Worm (Caenorhabditis elegans) whole organism, L1 larva: ENCODE results near the gene F52H2.15.

Source experiments
- C04F5.9 ChIP-seq: sonication (generic microtip); optimal IDR thresholded peaks from 2 replicates; lab custom pipeline; 2016; ENCODE audit warnings: missing genetic modification characterization, missing compliant biosample characterization
- C16A3.4 ChIP-seq: fragments of 150-350 bp; optimal IDR thresholded peaks from 2 replicates; lab custom pipeline; 2014; ENCODE audit warnings: missing biosample characterization, missing genetic modification characterization
- Y116A8C.19 ChIP-seq: sonication (generic microtip); optimal IDR thresholded peaks from 2 replicates; lab custom pipeline; 2016; ENCODE audit warnings: missing compliant biosample characterization, missing genetic modification characterization, borderline replicate concordance
- alr-1 ChIP-seq: fragments of 200-800 bp; sonication (Bioruptor generic); optimal IDR thresholded peaks from 2 replicates; lab custom pipeline; 2018; ENCODE audit warnings: borderline replicate concordance, mild to moderate bottlenecking, missing genetic modification characterization, missing compliant biosample characterization
- ama-1 ChIP-seq: fragments of 150-350 bp; optimal IDR thresholded peaks from 2 replicates; lab custom pipeline; 2014
- blmp-1 ChIP-seq: fragments of 150-350 bp; optimal IDR thresholded peaks from 2 replicates; lab custom pipeline; 2014; ENCODE audit warnings: missing biosample characterization, missing genetic modification characterization
- ceh-63 ChIP-seq: fragments of 200-800 bp; sonication (Bioruptor generic); optimal IDR thresholded peaks from 2 replicates; lab custom pipeline; 2018; ENCODE audit warnings: mild to moderate bottlenecking, missing genetic modification characterization, missing compliant biosample characterization
- ceh-8 ChIP-seq: fragments of 200-800 bp; sonication (Bioruptor generic); optimal IDR thresholded peaks from 2 replicates; lab custom pipeline; 2018; ENCODE audit warnings: mild to moderate bottlenecking, missing genetic modification characterization, moderate library complexity, missing compliant biosample characterization
- ceh-90 ChIP-seq: sonication (generic microtip); optimal IDR thresholded peaks from 2 replicates; lab custom pipeline; 2016; ENCODE audit warnings: missing genetic modification characterization, missing compliant biosample characterization
- dpl-1 ChIP-seq, 3 experiments: fragments of 150-350 bp in 2 of 3; sonication (generic microtip) in 1 of 3; optimal IDR thresholded peaks; 2 replicates each; lab custom pipeline; 2014 to 2017; ENCODE audit warnings: missing biosample characterization in 3 of 3, missing genetic modification characterization in 3 of 3, missing genetic modification reagents in 3 of 3
- dsc-1 ChIP-seq: sonication (generic microtip); optimal IDR thresholded peaks from 2 replicates; lab custom pipeline; 2016; ENCODE audit warnings: mild to moderate bottlenecking, missing genetic modification characterization, missing compliant biosample characterization
- egl-13 ChIP-seq: sonication (generic microtip); optimal IDR thresholded peaks from 2 replicates; lab custom pipeline; 2016; ENCODE audit warnings: missing genotype, missing genetic modification reagents, missing genetic modification characterization, missing compliant biosample characterization
- elt-2 ChIP-seq: sonication (generic microtip); optimal IDR thresholded peaks from 2 replicates; lab custom pipeline; 2016; ENCODE audit warnings: missing genetic modification characterization, mild to moderate bottlenecking, inconsistent platforms, missing compliant biosample characterization, missing genetic modification reagents
- elt-3 ChIP-seq, 6 experiments: fragments of 150-350 bp in 1 of 6; sonication (generic microtip); optimal IDR thresholded peaks; 2 replicates each; lab custom pipeline; 2017 to 2018; ENCODE audit warnings: missing biosample characterization in 6 of 6, missing genetic modification characterization in 6 of 6, inconsistent platforms in 1 of 6
- ets-5 ChIP-seq: fragments of 200-800 bp; sonication (Bioruptor generic); IDR thresholded peaks from 2 replicates; pipeline ENCODE4 v1.3.6; 2022; ENCODE audit warnings: missing genetic modification characterization, missing compliant biosample characterization
- fkh-4 ChIP-seq: sonication (generic microtip); optimal IDR thresholded peaks from 2 replicates; lab custom pipeline; 2016; ENCODE audit warnings: missing compliant biosample characterization, missing genetic modification characterization, borderline replicate concordance
- fkh-8 ChIP-seq: sonication (generic microtip); optimal IDR thresholded peaks from 2 replicates; lab custom pipeline; 2016; ENCODE audit warnings: mild to moderate bottlenecking, missing genetic modification characterization, missing compliant biosample characterization
- fos-1 ChIP-seq: fragments of 150-350 bp; optimal IDR thresholded peaks from 2 replicates; lab custom pipeline; 2014; ENCODE audit warnings: missing biosample characterization, missing genetic modification characterization
- grh-1 ChIP-seq: fragments of 200-800 bp; sonication (Bioruptor generic); IDR thresholded peaks from 2 replicates; pipeline ENCODE4 v1.3.6; 2022; ENCODE audit warnings: missing genetic modification reagents, missing genetic modification characterization, missing compliant biosample characterization
- hlh-17 ChIP-seq: fragments of 200-800 bp; sonication (Bioruptor generic); optimal IDR thresholded peaks from 2 replicates; lab custom pipeline; 2018; ENCODE audit warnings: missing genetic modification characterization, mild to moderate bottlenecking, missing compliant biosample characterization, moderate library complexity, borderline replicate concordance
- hpl-2 ChIP-seq: fragments of 150-350 bp; optimal IDR thresholded peaks from 2 replicates; lab custom pipeline; 2014; ENCODE audit warnings: missing biosample characterization, missing genetic modification reagents, missing genetic modification characterization
- irx-1 ChIP-seq: sonication (generic microtip); optimal IDR thresholded peaks from 2 replicates; lab custom pipeline; 2016; ENCODE audit warnings: missing genetic modification characterization, missing compliant biosample characterization
- isw-1 ChIP-seq: fragments of 200-800 bp; sonication (Bioruptor generic); IDR thresholded peaks from 2 replicates; pipeline ENCODE4 v1.3.6; 2022; ENCODE audit warnings: missing genetic modification characterization, missing compliant biosample characterization
- jun-1 ChIP-seq: fragments of 150-350 bp; optimal IDR thresholded peaks from 2 replicates; lab custom pipeline; 2014; ENCODE audit warnings: missing biosample characterization, missing genetic modification reagents, missing genetic modification characterization
- lin-13 ChIP-seq: fragments of 150-350 bp; optimal IDR thresholded peaks from 2 replicates; lab custom pipeline; 2014; ENCODE audit warnings: missing biosample characterization, missing genetic modification reagents, missing genetic modification characterization
- lin-15B ChIP-seq: fragments of 150-350 bp; sonication (generic microtip); optimal IDR thresholded peaks from 3 replicates; lab custom pipeline; 2014; ENCODE audit warnings: missing biosample characterization, missing genetic modification characterization
- mab-9 ChIP-seq: fragments of 200-800 bp; sonication (Bioruptor generic); IDR thresholded peaks from 2 replicates; pipeline ENCODE4 v1.3.6; 2022; ENCODE audit warnings: missing genetic modification reagents, missing genetic modification characterization, missing compliant biosample characterization
- mdl-1 ChIP-seq, 2 experiments: fragments of 150-350 bp; optimal IDR thresholded peaks; 2 replicates each; lab custom pipeline; 2014 to 2017; ENCODE audit warnings: missing biosample characterization in 2 of 2, missing genetic modification characterization in 2 of 2, inconsistent platforms in 1 of 2
- mef-2 ChIP-seq: fragments of 150-350 bp; optimal IDR thresholded peaks from 2 replicates; lab custom pipeline; 2014; ENCODE audit warnings: missing biosample characterization, missing genetic modification characterization
- mep-1 ChIP-seq: fragments of 150-350 bp; optimal IDR thresholded peaks from 2 replicates; lab custom pipeline; 2014; ENCODE audit warnings: missing biosample characterization, missing genetic modification characterization
- nhr-11 ChIP-seq: fragments of 150-350 bp; optimal IDR thresholded peaks from 2 replicates; lab custom pipeline; 2014; ENCODE audit warnings: missing biosample characterization, missing genetic modification characterization
- nhr-20 ChIP-seq: sonication (generic microtip); optimal IDR thresholded peaks from 2 replicates; lab custom pipeline; 2016; ENCODE audit warnings: mild to moderate bottlenecking, missing genetic modification characterization, missing compliant biosample characterization
- nhr-237 ChIP-seq: fragments of 150-350 bp; optimal IDR thresholded peaks from 2 replicates; lab custom pipeline; 2014; ENCODE audit warnings: missing biosample characterization, missing genetic modification characterization
- nhr-28 ChIP-seq: fragments of 150-350 bp; optimal IDR thresholded peaks from 2 replicates; lab custom pipeline; 2014; ENCODE audit warnings: missing biosample characterization, missing genetic modification characterization
- nhr-71 ChIP-seq: sonication (generic microtip); optimal IDR thresholded peaks from 2 replicates; lab custom pipeline; 2016; ENCODE audit warnings: mild to moderate bottlenecking, missing genetic modification characterization, moderate library complexity, missing compliant biosample characterization
- nhr-76 ChIP-seq: sonication (generic microtip); optimal IDR thresholded peaks from 2 replicates; lab custom pipeline; 2017; ENCODE audit warnings: missing biosample characterization, missing genetic modification characterization
- nhr-85 ChIP-seq: sonication (generic microtip); peaks from one replicate; lab custom pipeline; 2016; ENCODE audit warnings: missing genetic modification characterization, inconsistent platforms, missing compliant biosample characterization
- nhr-90 ChIP-seq: sonication (generic microtip); optimal IDR thresholded peaks from 2 replicates; lab custom pipeline; 2016; ENCODE audit warnings: mild to moderate bottlenecking, missing genetic modification characterization, missing compliant biosample characterization; ENCODE audit not compliant: poor library complexity
- pqm-1 ChIP-seq: sonication (generic microtip); optimal IDR thresholded peaks from 3 replicates; lab custom pipeline; 2017; ENCODE audit warnings: missing biosample characterization, missing genetic modification characterization
- rnt-1 ChIP-seq: sonication (generic microtip); optimal IDR thresholded peaks from 2 replicates; lab custom pipeline; 2016; ENCODE audit warnings: mild to moderate bottlenecking, missing genetic modification characterization, moderate library complexity, missing compliant biosample characterization
- skn-1 ChIP-seq: fragments of 150-350 bp; optimal IDR thresholded peaks from 2 replicates; lab custom pipeline; 2014; ENCODE audit warnings: missing biosample characterization, missing genetic modification characterization
- sox-4 ChIP-seq: sonication (generic microtip); optimal IDR thresholded peaks from 2 replicates; lab custom pipeline; 2016; ENCODE audit warnings: missing genetic modification characterization, missing compliant biosample characterization
- sptf-1 ChIP-seq: fragments of 150-350 bp; optimal IDR thresholded peaks from 2 replicates; lab custom pipeline; 2014; ENCODE audit warnings: missing biosample characterization, missing genetic modification characterization
- sup-37 ChIP-seq: fragments of 200-800 bp; sonication (Bioruptor generic); optimal IDR thresholded peaks from 2 replicates; lab custom pipeline; 2018; ENCODE audit warnings: mild to moderate bottlenecking, missing genetic modification characterization, missing compliant biosample characterization
- swsn-7 ChIP-seq: sonication (generic microtip); optimal IDR thresholded peaks from 2 replicates; lab custom pipeline; 2016; ENCODE audit warnings: missing genetic modification characterization, missing compliant biosample characterization
- tlp-1 ChIP-seq: fragments of 150-350 bp; optimal IDR thresholded peaks from 2 replicates; lab custom pipeline; 2014; ENCODE audit warnings: missing biosample characterization, missing genetic modification characterization
- unc-130 ChIP-seq: fragments of 150-350 bp; optimal IDR thresholded peaks from 2 replicates; lab custom pipeline; 2017; ENCODE audit warnings: missing biosample characterization, missing genetic modification characterization, inconsistent platforms
- unc-62 ChIP-seq: fragments of 150-350 bp; optimal IDR thresholded peaks from 2 replicates; lab custom pipeline; 2014; ENCODE audit warnings: missing biosample characterization, missing genetic modification reagents, missing genetic modification characterization
- unc-98 ChIP-seq: fragments of 200-800 bp; sonication (Bioruptor generic); IDR thresholded peaks from 2 replicates; pipeline ENCODE4 v1.3.6; 2022; ENCODE audit warnings: missing genetic modification characterization, missing compliant biosample characterization
- vab-15 ChIP-seq: sonication (generic microtip); optimal IDR thresholded peaks from 2 replicates; lab custom pipeline; 2017; ENCODE audit warnings: missing genotype, mild to moderate bottlenecking, missing genetic modification characterization, missing compliant biosample characterization
- zip-4 ChIP-seq: fragments of 200-800 bp; sonication (Bioruptor generic); optimal IDR thresholded peaks from 2 replicates; lab custom pipeline; 2018; ENCODE audit warnings: mild to moderate bottlenecking, missing genetic modification characterization, moderate library complexity, missing compliant biosample characterization
- ztf-4 ChIP-seq: fragments of 150-350 bp; optimal IDR thresholded peaks from 2 replicates; lab custom pipeline; 2014; ENCODE audit warnings: missing biosample characterization, missing genetic modification characterization

F52H2.15 gene

ce11 chrX:2581828-2582589, 16.9 kb downstream of the F52H2.15 start:
- peak; percentile 32 for TF ChIP-seq nhr-90 (tag; lab: Kevin White, UChicago)
- no peak for TF ChIP-seq isw-1
- TF ChIP-seq unc-98 (GFP tag; lab: Robert Waterston, UW), result no peak
- no peak for TF ChIP-seq fos-1 (tag; lab: Kevin White, UChicago)
- TF ChIP-seq ceh-63, result no peak
- no peak for TF ChIP-seq grh-1 (GFP tag; lab: Robert Waterston, UW)
- no peak for TF ChIP-seq ama-1 (lab: Kevin White, UChicago)
- no peak for TF ChIP-seq elt-2 (tag; lab: Kevin White, UChicago)
- TF ChIP-seq ets-5 (GFP tag; lab: Robert Waterston, UW), result no peak
- no peak for TF ChIP-seq alr-1 (tag; lab: Kevin White, UChicago)
- no peak for TF ChIP-seq C04F5.9 (tag; lab: Kevin White, UChicago)
- TF ChIP-seq ztf-4 (tag; lab: Kevin White, UChicago), result no peak
- no peak for TF ChIP-seq Y116A8C.19 (tag; lab: Kevin White, UChicago)
- TF ChIP-seq dpl-1 (GFP tag; optimal IDR thresholded peaks at IDR 0.05; lab: Kevin White, UChicago), result no peak
- no peak for TF ChIP-seq swsn-7 (tag; lab: Kevin White, UChicago)
- TF ChIP-seq fkh-4 (tag; lab: Kevin White, UChicago), result no peak
- peak; percentile 73 for TF ChIP-seq nhr-20 (tag; lab: Kevin White, UChicago)
- TF ChIP-seq fkh-8, result no peak
- TF ChIP-seq nhr-85 (tag; lab: Kevin White, UChicago), result peak; percentile 91
- no peak for TF ChIP-seq unc-130 (tag; lab: Kevin White, UChicago)
- no peak for TF ChIP-seq zip-4
- TF ChIP-seq blmp-1, result peak; percentile 46
- TF ChIP-seq rnt-1 (tag; lab: Kevin White, UChicago), result no peak
- peak; percentile 65 for TF ChIP-seq skn-1 (tag; lab: Kevin White, UChicago)
- TF ChIP-seq lin-15B (tag; lab: Kevin White, UChicago), result no peak
- TF ChIP-seq ceh-90 (tag; lab: Kevin White, UChicago), result no peak
- TF ChIP-seq vab-15 (tag; lab: Kevin White, UChicago), result peak; percentile 63
- no peak for TF ChIP-seq sup-37 (GFP tag; lab: Kevin White, UChicago)
- TF ChIP-seq nhr-71 (tag; lab: Kevin White, UChicago), result peak; percentile 70
- TF ChIP-seq mef-2, result no peak
- TF ChIP-seq nhr-237 (tag; lab: Kevin White, UChicago), result no peak
- TF ChIP-seq pqm-1 (tag; lab: Kevin White, UChicago), result no peak
- TF ChIP-seq nhr-28 (tag; lab: Kevin White, UChicago), result no peak
- no peak for TF ChIP-seq ceh-8 (GFP tag; lab: Kevin White, UChicago)
- no peak for TF ChIP-seq hlh-17 (GFP tag; lab: Kevin White, UChicago)
- peak in 2 of 6 experiments; percentile 52 to 61 for TF ChIP-seq elt-3 (tag; optimal IDR thresholded peaks at IDR 0.05; lab: Kevin White, UChicago)
- no peak for TF ChIP-seq jun-1
- no peak for TF ChIP-seq sox-4 (tag; lab: Kevin White, UChicago)
- no peak for TF ChIP-seq nhr-11 (tag; lab: Kevin White, UChicago)
- TF ChIP-seq egl-13, result no peak
- no peak for TF ChIP-seq dsc-1 (tag; lab: Kevin White, UChicago)
- TF ChIP-seq mab-9 (GFP tag; lab: Robert Waterston, UW), result no peak
- TF ChIP-seq sptf-1 (tag; lab: Kevin White, UChicago), result no peak
- no peak for TF ChIP-seq lin-13 (GFP tag; lab: Kevin White, UChicago)
- TF ChIP-seq tlp-1 (tag; lab: Kevin White, UChicago), result no peak
- TF ChIP-seq nhr-76 (tag; lab: Kevin White, UChicago), result no peak
- TF ChIP-seq C16A3.4, result peak; percentile 7
- no peak for TF ChIP-seq irx-1 (tag; lab: Kevin White, UChicago)
- no peak for TF ChIP-seq unc-62 (GFP tag; lab: Kevin White, UChicago)
- TF ChIP-seq mdl-1 (tag; optimal IDR thresholded peaks at IDR 0.05; lab: Kevin White, UChicago), result peak in 1 of 2 experiments; percentile 56
- TF ChIP-seq mep-1, result peak; percentile 48
- no peak for TF ChIP-seq hpl-2 (GFP tag; lab: Kevin White, UChicago)
